Fruit fly (Drosophila melanogaster) whole organism, embryonic: Measurements from ENCODE around the gene Cbp20.

ENCODE experiments used
- Aef1 ChIP-seq: fragments of 200-800 bp; sonication (Bioruptor generic); IDR thresholded peaks from 3 replicates; pipeline ENCODE4 v1.3.6; 2022; ENCODE audit warnings: missing biosample characterization, missing genetic modification characterization
- BEAF-32 ChIP-seq: fragments of 200-800 bp; sonication (Bioruptor generic); optimal IDR thresholded peaks from 3 replicates; lab custom pipeline; 2017; ENCODE audit warnings: missing biosample characterization, missing genetic modification characterization, mild to moderate bottlenecking, moderate library complexity, missing genetic modification reagents
- BtbVII ChIP-seq: fragments of 200-800 bp; sonication (Bioruptor generic); optimal IDR thresholded peaks from 3 replicates; lab custom pipeline; 2017; ENCODE audit warnings: missing biosample characterization, mild to moderate bottlenecking, missing genetic modification characterization
- Bteb2 ChIP-seq: fragments of 200-800 bp; sonication (Bioruptor generic); optimal IDR thresholded peaks from 2 replicates; lab custom pipeline; 2016; ENCODE audit warnings: missing biosample characterization, missing genetic modification characterization
- CG11247 ChIP-seq: fragments of 200-800 bp; sonication (Bioruptor generic); IDR thresholded peaks from 2 replicates; pipeline ENCODE4 v1.3.6; 2022; ENCODE audit warnings: missing biosample characterization, missing genetic modification characterization
- CG11456 ChIP-seq: fragments of 200-800 bp; sonication (Bioruptor generic); IDR thresholded peaks from 3 replicates; pipeline ENCODE4 v1.3.6; 2022; ENCODE audit warnings: missing biosample characterization, missing genetic modification characterization
- CG12236 ChIP-seq: fragments of 200-800 bp; sonication (Bioruptor generic); optimal IDR thresholded peaks from 2 replicates; lab custom pipeline; 2016; ENCODE audit warnings: missing biosample characterization, missing genetic modification characterization
- CG12659 ChIP-seq: fragments of 200-800 bp; sonication (Bioruptor generic); optimal IDR thresholded peaks from 3 replicates; lab custom pipeline; 2017; ENCODE audit warnings: mild to moderate bottlenecking, missing biosample characterization, missing genetic modification reagents, missing genetic modification characterization
- CG12744 ChIP-seq: fragments of 200-800 bp; sonication (Bioruptor generic); optimal IDR thresholded peaks from 2 replicates; lab custom pipeline; 2016; ENCODE audit warnings: missing biosample characterization, missing genetic modification characterization
- CG12942 ChIP-seq: fragments of 200-800 bp; sonication (Bioruptor generic); optimal IDR thresholded peaks from 3 replicates; lab custom pipeline; 2016; ENCODE audit warnings: missing biosample characterization, missing genetic modification characterization
- CG1603 ChIP-seq: fragments of 200-800 bp; sonication (Bioruptor generic); optimal IDR thresholded peaks from 2 replicates; lab custom pipeline; 2019; ENCODE audit warnings: missing biosample characterization, mild to moderate bottlenecking, missing genetic modification characterization, moderate library complexity
- CG17612 ChIP-seq: fragments of 200-800 bp; sonication (Bioruptor generic); IDR thresholded peaks from 2 replicates; pipeline ENCODE4 v1.3.6; 2022; ENCODE audit warnings: missing biosample characterization, missing genetic modification characterization
- CG1792 ChIP-seq: fragments of 200-800 bp; sonication (Bioruptor generic); optimal IDR thresholded peaks from 2 replicates; lab custom pipeline; 2016; ENCODE audit warnings: missing biosample characterization, missing genetic modification characterization
- CG18262 ChIP-seq: fragments of 200-800 bp; optimal IDR thresholded peaks from 3 replicates; lab custom pipeline; 2019; ENCODE audit warnings: missing biosample characterization, mild to moderate bottlenecking, missing genetic modification characterization, moderate library complexity
- CG2202 ChIP-seq: fragments of 200-800 bp; sonication (Bioruptor generic); optimal IDR thresholded peaks from 2 replicates; lab custom pipeline; 2018; ENCODE audit warnings: missing biosample characterization, mild to moderate bottlenecking, missing genetic modification characterization
- CG31224 ChIP-seq: fragments of 200-800 bp; sonication (Bioruptor generic); IDR thresholded peaks from 2 replicates; pipeline ENCODE4 v1.3.6; 2022; ENCODE audit warnings: missing biosample characterization, missing genetic modification characterization
- CG34224 ChIP-seq: fragments of 200-800 bp; sonication (Bioruptor generic); IDR thresholded peaks from 3 replicates; pipeline ENCODE4 v1.3.6; 2022; ENCODE audit warnings: missing biosample characterization, missing genetic modification characterization; ENCODE audit not compliant: partially characterized antibody
- CG7987 ChIP-seq: fragments of 200-800 bp; sonication (Bioruptor generic); optimal IDR thresholded peaks from 2 replicates; lab custom pipeline; 2018; ENCODE audit warnings: missing biosample characterization, mild to moderate bottlenecking, missing genetic modification characterization, moderate library complexity
- CTCF ChIP-seq: fragments of 200-800 bp; sonication (Bioruptor generic); optimal IDR thresholded peaks from 2 replicates; lab custom pipeline; 2017; ENCODE audit warnings: missing biosample characterization, mild to moderate bottlenecking, missing genetic modification characterization, moderate library complexity
- CoRest ChIP-seq: fragments of 200-800 bp; sonication (Bioruptor generic); optimal IDR thresholded peaks from 3 replicates; lab custom pipeline; 2018; ENCODE audit warnings: missing biosample characterization, mild to moderate bottlenecking, missing genetic modification characterization, moderate library complexity
- Ets97D ChIP-seq: fragments of 200-800 bp; sonication (Bioruptor generic); optimal IDR thresholded peaks from 3 replicates; lab custom pipeline; 2016; ENCODE audit warnings: missing biosample characterization, missing genetic modification characterization
- HLH54F ChIP-seq: fragments of 200-800 bp; sonication (Bioruptor generic); optimal IDR thresholded peaks from 3 replicates; lab custom pipeline; 2016; ENCODE audit warnings: missing biosample characterization, missing genetic modification characterization
- HmgZ ChIP-seq: fragments of 200-800 bp; sonication (Bioruptor generic); optimal IDR thresholded peaks from 2 replicates; lab custom pipeline; 2018; ENCODE audit warnings: missing biosample characterization, mild to moderate bottlenecking, missing genetic modification characterization
- Hr3 ChIP-seq: fragments of 200-800 bp; sonication (Bioruptor generic); optimal IDR thresholded peaks from 3 replicates; lab custom pipeline; 2016; ENCODE audit warnings: missing biosample characterization, missing genetic modification characterization
- Hr39 ChIP-seq: fragments of >200 bp; optimal IDR thresholded peaks from 2 replicates; lab custom pipeline; 2017
- NK7.1 ChIP-seq: fragments of 200-800 bp; sonication (Bioruptor generic); optimal IDR thresholded peaks from 3 replicates; lab custom pipeline; 2016; ENCODE audit warnings: missing biosample characterization, missing genetic modification characterization
- Nf-YB ChIP-seq: fragments of 200-800 bp; sonication (Bioruptor generic); optimal IDR thresholded peaks from 3 replicates; lab custom pipeline; 2019; ENCODE audit warnings: missing biosample characterization, mild to moderate bottlenecking, missing genetic modification characterization, moderate library complexity
- Rx ChIP-seq: fragments of 200-800 bp; sonication (Bioruptor generic); IDR thresholded peaks from 2 replicates; pipeline ENCODE4 v1.3.6; 2022; ENCODE audit warnings: missing biosample characterization, missing genetic modification characterization
- Xbp1 ChIP-seq: fragments of 200-800 bp; sonication (Bioruptor generic); optimal IDR thresholded peaks from 3 replicates; lab custom pipeline; 2016; ENCODE audit warnings: missing biosample characterization, mild to moderate bottlenecking, missing genetic modification characterization
- aop ChIP-seq: fragments of 200-800 bp; sonication (Bioruptor generic); IDR thresholded peaks from 2 replicates; pipeline ENCODE4 v1.3.6; 2022; ENCODE audit warnings: missing biosample characterization, missing genetic modification characterization
- ara ChIP-seq: fragments of 200-800 bp; sonication (Bioruptor generic); IDR thresholded peaks from 2 replicates; pipeline ENCODE4 v1.3.6; 2022; ENCODE audit warnings: missing biosample characterization, missing genetic modification characterization
- cad ChIP-seq: fragments of >200 bp; optimal IDR thresholded peaks from 2 replicates; lab custom pipeline; 2017; ENCODE audit warnings: missing biosample characterization, missing genetic modification characterization
- chif ChIP-seq, 2 experiments: fragments of 200-800 bp; sonication (Bioruptor generic); optimal IDR thresholded peaks; 3 replicates each; lab custom pipeline; 2016; ENCODE audit warnings: missing biosample characterization in 2 of 2, missing genetic modification characterization in 2 of 2
- croc ChIP-seq: fragments of 200-800 bp; sonication (Bioruptor generic); conservative IDR thresholded peaks from 3 replicates; pipeline ENCODE4 v1.3.6; 2022; ENCODE audit warnings: missing biosample characterization, missing genetic modification characterization
- danr ChIP-seq: fragments of 200-800 bp; sonication (Bioruptor generic); IDR thresholded peaks from 2 replicates; pipeline ENCODE4 v1.3.6; 2022; ENCODE audit warnings: missing biosample characterization, missing genetic modification characterization
- disco-r ChIP-seq: fragments of 200-800 bp; sonication (Bioruptor generic); optimal IDR thresholded peaks from 2 replicates; lab custom pipeline; 2016; ENCODE audit warnings: missing biosample characterization, missing genetic modification characterization
- dysf ChIP-seq: fragments of 200-800 bp; sonication (Bioruptor generic); IDR thresholded peaks from 3 replicates; pipeline ENCODE4 v1.3.6; 2022; ENCODE audit warnings: missing biosample characterization, missing genetic modification characterization
- fu2 ChIP-seq: fragments of 200-800 bp; sonication (Bioruptor generic); optimal IDR thresholded peaks from 2 replicates; lab custom pipeline; 2016; ENCODE audit warnings: missing biosample characterization, missing genetic modification characterization
- gro ChIP-seq: fragments of 200-800 bp; sonication (Bioruptor generic); optimal IDR thresholded peaks from 2 replicates; lab custom pipeline; 2016; ENCODE audit warnings: missing biosample characterization, missing genetic modification characterization
- her ChIP-seq: fragments of 200-800 bp; sonication (Bioruptor generic); optimal IDR thresholded peaks from 2 replicates; lab custom pipeline; 2016; ENCODE audit warnings: missing biosample characterization, missing genetic modification characterization
- jumu ChIP-seq: fragments of 200-800 bp; sonication (Bioruptor generic); optimal IDR thresholded peaks from 3 replicates; lab custom pipeline; 2016; ENCODE audit warnings: missing biosample characterization, missing genetic modification characterization
- kay ChIP-seq: fragments of 200-800 bp; sonication (Bioruptor generic); optimal IDR thresholded peaks from 2 replicates; lab custom pipeline; 2016; ENCODE audit warnings: missing biosample characterization, missing genetic modification characterization
- klu ChIP-seq: fragments of 200-800 bp; sonication (Bioruptor generic); IDR thresholded peaks from 2 replicates; pipeline ENCODE4 v1.3.6; 2022; ENCODE audit warnings: missing biosample characterization, missing genetic modification characterization
- lbe ChIP-seq: fragments of 200-800 bp; sonication (Bioruptor generic); optimal IDR thresholded peaks from 2 replicates; lab custom pipeline; 2016; ENCODE audit warnings: missing biosample characterization, mild to moderate bottlenecking, missing genetic modification characterization
- nom ChIP-seq: fragments of 200-800 bp; sonication (Bioruptor generic); optimal IDR thresholded peaks from 2 replicates; lab custom pipeline; 2017; ENCODE audit warnings: missing biosample characterization, missing genetic modification characterization, mild to moderate bottlenecking, moderate library complexity, missing genetic modification reagents
- peb ChIP-seq: fragments of 200-800 bp; sonication (Bioruptor generic); IDR thresholded peaks from 2 replicates; pipeline ENCODE4 v1.3.6; 2022; ENCODE audit warnings: missing biosample characterization, missing genetic modification characterization
- ssp ChIP-seq: fragments of 200-800 bp; sonication (Bioruptor generic); IDR thresholded peaks from 2 replicates; pipeline ENCODE4 v1.3.6; 2022; ENCODE audit warnings: missing biosample characterization, missing genetic modification characterization
- tin ChIP-seq: fragments of 200-800 bp; sonication (Bioruptor generic); optimal IDR thresholded peaks from 3 replicates; lab custom pipeline; 2016; ENCODE audit warnings: missing biosample characterization, missing genetic modification characterization
- toy ChIP-seq: fragments of 200-800 bp; sonication (Bioruptor generic); IDR thresholded peaks from 2 replicates; pipeline ENCODE4 v1.3.6; 2022; ENCODE audit warnings: missing biosample characterization, missing genetic modification characterization
- tx ChIP-seq: fragments of 200-800 bp; sonication (Bioruptor generic); optimal IDR thresholded peaks from 2 replicates; lab custom pipeline; 2016; ENCODE audit warnings: missing biosample characterization, missing genetic modification characterization
- wor ChIP-seq: fragments of 200-800 bp; sonication (Bioruptor generic); IDR thresholded peaks from 2 replicates; pipeline ENCODE4 v1.3.6; 2022; ENCODE audit warnings: missing biosample characterization, missing genetic modification characterization
- zfh1 ChIP-seq: fragments of 200-800 bp; sonication (Bioruptor generic); IDR thresholded peaks from 3 replicates; pipeline ENCODE4 v1.3.6; 2022; ENCODE audit warnings: missing biosample characterization, missing genetic modification characterization

Cbp20 gene

dm6 chr3R:18167416-18168237 is 3.2 kb downstream of the Cbp20 start, which contains the start of gene wrd (continued):
- no peak for TF ChIP-seq ara (GFP tag; lab: Robert Waterston, UW)
- TF ChIP-seq toy (GFP tag; lab: Robert Waterston, UW): no peak
- TF ChIP-seq CG11456 (GFP tag; lab: Robert Waterston, UW): peak; percentile 58; the same call in 1 of the 3 replicates
- TF ChIP-seq disco-r (GFP tag; lab: Kevin White, UChicago): no peak
- TF ChIP-seq wor (GFP tag; lab: Robert Waterston, UW): no peak
- TF ChIP-seq Bteb2 (GFP tag; lab: Kevin White, UChicago): no peak
- no peak for TF ChIP-seq kay (GFP tag; lab: Kevin White, UChicago)
- TF ChIP-seq HmgZ (tag; lab: Kevin White, UChicago): peak; percentile 4
- 0 out of 3 replicates have a peak, but pooled peaks have one; percentile 27 for TF ChIP-seq dysf (GFP tag; lab: Robert Waterston, UW)
- TF ChIP-seq CG12236 (GFP tag; lab: Kevin White, UChicago): no peak
- no peak for TF ChIP-seq Nf-YB
- no peak for TF ChIP-seq HLH54F (GFP tag; lab: Kevin White, UChicago)
- TF ChIP-seq her (GFP tag; lab: Kevin White, UChicago): no peak
- TF ChIP-seq CG2202 (tag; lab: Kevin White, UChicago): no peak
- no peak for TF ChIP-seq CG17612
- TF ChIP-seq CG34224 (GFP tag; lab: Robert Waterston, UW): no peak; the same call in 2 of the 3 replicates
- no peak for TF ChIP-seq Aef1
- TF ChIP-seq CG12942 (GFP tag; lab: Kevin White, UChicago): no peak
- TF ChIP-seq peb (GFP tag; lab: Robert Waterston, UW): no peak
- TF ChIP-seq CG31224: no peak
- TF ChIP-seq croc: no peak
- no peak for TF ChIP-seq Hr39 (lab: Kevin White, UChicago)
- no peak for TF ChIP-seq BtbVII (GFP tag; lab: Kevin White, UChicago)
- TF ChIP-seq CG7987 (GFP tag; lab: Kevin White, UChicago): no peak
- no peak for TF ChIP-seq tx (GFP tag; lab: Kevin White, UChicago)
- TF ChIP-seq CG1792 (GFP tag; lab: Kevin White, UChicago): no peak
- peak; percentile 28 for TF ChIP-seq Hr3 (GFP tag; lab: Kevin White, UChicago)
- TF ChIP-seq jumu: no peak
- no peak for TF ChIP-seq cad (GFP tag; lab: Kevin White, UChicago)
- TF ChIP-seq CG12744 (GFP tag; lab: Kevin White, UChicago): no peak
- no peak for TF ChIP-seq chif (GFP tag; optimal IDR thresholded peaks at IDR 0.05; lab: Kevin White, UChicago)
- TF ChIP-seq Ets97D: no peak
- TF ChIP-seq ssp (GFP tag; lab: Robert Waterston, UW): no peak
- no peak for TF ChIP-seq CTCF (GFP tag; lab: Kevin White, UChicago)
- peak; percentile 38 for TF ChIP-seq Xbp1 (GFP tag; lab: Kevin White, UChicago)
- no peak for TF ChIP-seq Rx (GFP tag; lab: Robert Waterston, UW)
- no peak for TF ChIP-seq fu2 (GFP tag; lab: Kevin White, UChicago)
- peak; percentile 54 for TF ChIP-seq CoRest (tag; lab: Kevin White, UChicago)
- no peak; the same call in 2 of the 3 replicates for TF ChIP-seq zfh1 (GFP tag; lab: Robert Waterston, UW)
- TF ChIP-seq klu (GFP tag; lab: Robert Waterston, UW): no peak
- no peak for TF ChIP-seq danr
- no peak for TF ChIP-seq gro
- no peak for TF ChIP-seq tin (GFP tag; lab: Kevin White, UChicago)
- TF ChIP-seq aop: no peak
- peak; percentile 30 for TF ChIP-seq CG12659 (GFP tag; lab: Kevin White, UChicago)
- TF ChIP-seq BEAF-32 (GFP tag; lab: Kevin White, UChicago): peak; percentile 53
- TF ChIP-seq CG11247 (GFP tag; lab: Robert Waterston, UW): no peak
- TF ChIP-seq lbe: no peak
- peak; percentile 63 for TF ChIP-seq CG18262 (tag; lab: Kevin White, UChicago)
- peak; percentile 43 for TF ChIP-seq CG1603 (tag; lab: Kevin White, UChicago)
- TF ChIP-seq nom (GFP tag; lab: Kevin White, UChicago): no peak
- TF ChIP-seq NK7.1 (GFP tag; lab: Kevin White, UChicago): no peak
